Worm (Caenorhabditis elegans) whole organism, L4 larva: Measurements from ENCODE around the gene gmeb-1.

Experiments used
- F44E2.7 ChIP-seq: fragments of 200-800 bp; sonication (Bioruptor generic); IDR thresholded peaks from 2 replicates; pipeline ENCODE4 v2.1.2; 2022; ENCODE audit warnings: missing genetic modification characterization, missing compliant biosample characterization
- T20F7.1 ChIP-seq: fragments of 200-800 bp; sonication (Bioruptor generic); optimal IDR thresholded peaks from 2 replicates; lab custom pipeline; 2018; ENCODE audit warnings: mild to moderate bottlenecking, missing genetic modification characterization, missing compliant biosample characterization
- T26A8.4 ChIP-seq: fragments of 200-800 bp; sonication (Bioruptor generic); IDR thresholded peaks from 2 replicates; pipeline ENCODE4 v1.3.6; 2022; ENCODE audit warnings: missing genetic modification characterization, missing compliant biosample characterization
- Y105C5A.15 ChIP-seq: fragments of 200-800 bp; sonication (Bioruptor generic); IDR thresholded peaks from 2 replicates; pipeline ENCODE4 v1.3.6; 2022; ENCODE audit warnings: missing genetic modification characterization, missing compliant biosample characterization
- Y5F2A.4 ChIP-seq: fragments of 200-800 bp; sonication (Bioruptor generic); optimal IDR thresholded peaks from 2 replicates; lab custom pipeline; 2018; ENCODE audit warnings: mild to moderate bottlenecking, missing genetic modification characterization, missing compliant biosample characterization
- aha-1 ChIP-seq: fragments of 150-350 bp; peaks from one replicate; lab custom pipeline; 2014; ENCODE audit warnings: missing biosample characterization, missing genetic modification characterization
- ceh-44 ChIP-seq: fragments of 200-800 bp; sonication (Bioruptor generic); IDR thresholded peaks from 2 replicates; pipeline ENCODE4 v1.3.6; 2022; ENCODE audit warnings: missing genetic modification reagents, missing genetic modification characterization, missing compliant biosample characterization
- ces-1 ChIP-seq: fragments of 150-350 bp; sonication (generic microtip); optimal IDR thresholded peaks from 4 replicates; lab custom pipeline; 2014; ENCODE audit warnings: missing biosample characterization, missing genetic modification reagents, missing genetic modification characterization
- ctbp-1 ChIP-seq: fragments of 200-800 bp; sonication (Bioruptor generic); IDR thresholded peaks from 2 replicates; pipeline ENCODE4 v1.3.6; 2022; ENCODE audit warnings: missing genetic modification reagents, missing genetic modification characterization, missing compliant biosample characterization
- daf-8 ChIP-seq: fragments of 200-800 bp; sonication (Bioruptor generic); IDR thresholded peaks from 2 replicates; pipeline ENCODE4 v1.3.6; 2022; ENCODE audit warnings: missing genetic modification characterization, missing compliant biosample characterization
- dmd-6 ChIP-seq: fragments of 200-800 bp; sonication (Bioruptor generic); IDR thresholded peaks from 2 replicates; pipeline ENCODE4 v1.3.6; 2022; ENCODE audit warnings: missing genetic modification reagents, missing genetic modification characterization, missing compliant biosample characterization
- dmd-9 ChIP-seq: fragments of 200-800 bp; sonication (Bioruptor generic); IDR thresholded peaks from 2 replicates; pipeline ENCODE4 v1.3.6; 2022; ENCODE audit warnings: missing genetic modification reagents, missing genetic modification characterization, missing compliant biosample characterization
- fkh-10 ChIP-seq: fragments of 150-350 bp; optimal IDR thresholded peaks from 2 replicates; lab custom pipeline; 2014; ENCODE audit warnings: missing biosample characterization, missing genetic modification reagents, missing genetic modification characterization
- hlh-11 ChIP-seq: fragments of 200-800 bp; sonication (Bioruptor generic); optimal IDR thresholded peaks from 2 replicates; lab custom pipeline; 2018; ENCODE audit warnings: mild to moderate bottlenecking, missing genetic modification characterization, missing compliant biosample characterization
- hlh-30 ChIP-seq: sonication (generic microtip); optimal IDR thresholded peaks from 2 replicates; lab custom pipeline; 2017; ENCODE audit warnings: antibody characterized with exemption, mild to moderate bottlenecking, missing genetic modification characterization, missing compliant biosample characterization; ENCODE audit not compliant: insufficient read depth
- hmg-1.1 ChIP-seq: fragments of 200-800 bp; sonication (Bioruptor generic); IDR thresholded peaks from 2 replicates; pipeline ENCODE4 v1.3.6; 2022; ENCODE audit warnings: missing genetic modification reagents, missing genetic modification characterization, missing compliant biosample characterization
- lin-39 ChIP-seq: fragments of 150-350 bp; optimal IDR thresholded peaks from 2 replicates; lab custom pipeline; 2014; ENCODE audit warnings: missing biosample characterization, missing genetic modification reagents, missing genetic modification characterization
- madf-9 ChIP-seq: fragments of 200-800 bp; sonication (Bioruptor generic); conservative IDR thresholded peaks from 2 replicates; pipeline ENCODE4 v1.3.6; 2022; ENCODE audit warnings: missing genetic modification reagents, missing genetic modification characterization, missing compliant biosample characterization
- mdl-1 ChIP-seq, 2 experiments: fragments of 150-350 bp in 1 of 2; sonication (generic microtip) in 1 of 2; optimal IDR thresholded peaks; 2 replicates each; lab custom pipeline; 2014 to 2017; ENCODE audit warnings: missing biosample characterization in 2 of 2, missing genetic modification characterization in 2 of 2
- mdt-29 ChIP-seq: fragments of 200-800 bp; sonication (Bioruptor generic); IDR thresholded peaks from 2 replicates; pipeline ENCODE4 v1.3.6; 2022; ENCODE audit warnings: missing genetic modification reagents, missing genetic modification characterization, missing compliant biosample characterization
- mep-1 ChIP-seq: fragments of 150-350 bp; sonication (generic microtip); optimal IDR thresholded peaks from 3 replicates; lab custom pipeline; 2014; ENCODE audit warnings: missing biosample characterization, missing genetic modification characterization
- nhr-11 ChIP-seq: fragments of 150-350 bp; optimal IDR thresholded peaks from 2 replicates; lab custom pipeline; 2014; ENCODE audit warnings: missing biosample characterization, missing genetic modification characterization
- nhr-28 ChIP-seq: fragments of 150-350 bp; optimal IDR thresholded peaks from 2 replicates; lab custom pipeline; 2014; ENCODE audit warnings: missing biosample characterization, missing genetic modification characterization
- nhr-48 ChIP-seq: sonication (generic microtip); optimal IDR thresholded peaks from 2 replicates; lab custom pipeline; 2016; ENCODE audit warnings: mild to moderate bottlenecking, missing genetic modification characterization, missing compliant biosample characterization
- nhr-6 ChIP-seq: fragments of 150-350 bp; optimal IDR thresholded peaks from 2 replicates; lab custom pipeline; 2014; ENCODE audit warnings: missing biosample characterization, missing genetic modification characterization
- nhr-76 ChIP-seq: fragments of 150-350 bp; optimal IDR thresholded peaks from 2 replicates; lab custom pipeline; 2014; ENCODE audit warnings: missing biosample characterization, missing genetic modification characterization
- php-3 ChIP-seq: fragments of 200-800 bp; sonication (Bioruptor generic); IDR thresholded peaks from 2 replicates; pipeline ENCODE4 v1.3.6; 2022; ENCODE audit warnings: missing genetic modification reagents, missing genetic modification characterization, missing compliant biosample characterization
- pqm-1 ChIP-seq: sonication (generic microtip); optimal IDR thresholded peaks from 2 replicates; lab custom pipeline; 2017; ENCODE audit warnings: missing biosample characterization, missing genetic modification characterization
- rbr-2 ChIP-seq: sonication (generic microtip); optimal IDR thresholded peaks from 2 replicates; lab custom pipeline; 2016; ENCODE audit warnings: missing genotype, missing genetic modification characterization, missing compliant biosample characterization
- saeg-2 ChIP-seq: fragments of 200-800 bp; sonication (Bioruptor generic); IDR thresholded peaks from 2 replicates; pipeline ENCODE4 v1.3.6; 2022; ENCODE audit warnings: missing genetic modification reagents, missing genetic modification characterization, missing compliant biosample characterization
- set-16 ChIP-seq: fragments of 200-800 bp; sonication (Bioruptor generic); IDR thresholded peaks from 2 replicates; pipeline ENCODE4 v1.3.6; 2022; ENCODE audit warnings: missing genetic modification reagents, missing genetic modification characterization, missing compliant biosample characterization
- skn-1 ChIP-seq: fragments of 150-350 bp; optimal IDR thresholded peaks from 2 replicates; lab custom pipeline; 2014; ENCODE audit warnings: missing biosample characterization, missing genetic modification characterization
- spr-1 ChIP-seq: sonication (generic microtip); optimal IDR thresholded peaks from 2 replicates; lab custom pipeline; 2016; ENCODE audit warnings: mild to moderate bottlenecking, missing genetic modification characterization, missing compliant biosample characterization
- tra-1 ChIP-seq: fragments of 200-800 bp; sonication (Bioruptor generic); IDR thresholded peaks from 2 replicates; pipeline ENCODE4 v1.3.6; 2022; ENCODE audit warnings: missing genetic modification reagents, missing genetic modification characterization, missing compliant biosample characterization
- unc-39 ChIP-seq: sonication (generic microtip); optimal IDR thresholded peaks from 2 replicates; lab custom pipeline; 2017; ENCODE audit warnings: missing biosample characterization, missing genetic modification characterization
- unc-62 ChIP-seq, 3 experiments: fragments of 150-350 bp in 1 of 3; sonication (generic microtip); optimal IDR thresholded peaks in 2 of 3; peaks in 1 of 3; 1 replicate in 1 of 3; 2 replicates in 2 of 3; lab custom pipeline; 2014 to 2017; ENCODE audit warnings: missing biosample characterization in 3 of 3, missing genetic modification characterization in 3 of 3, missing genetic modification reagents in 3 of 3, missing genotype in 1 of 3
- vab-7 ChIP-seq: fragments of 200-800 bp; sonication (Bioruptor generic); IDR thresholded peaks from 2 replicates; pipeline ENCODE4 v1.3.6; 2022; ENCODE audit warnings: missing genetic modification reagents, missing genetic modification characterization, missing compliant biosample characterization
- zfp-2 ChIP-seq: sonication (generic microtip); optimal IDR thresholded peaks from 2 replicates; lab custom pipeline; 2016; ENCODE audit warnings: mild to moderate bottlenecking, missing genetic modification characterization, missing compliant biosample characterization
- zfp-3 ChIP-seq: fragments of 200-800 bp; sonication (Bioruptor generic); conservative IDR thresholded peaks from 2 replicates; pipeline ENCODE4 v1.3.6; 2022; ENCODE audit warnings: missing genetic modification reagents, missing genetic modification characterization, missing compliant biosample characterization
- ztf-11 ChIP-seq: fragments of 150-350 bp; optimal IDR thresholded peaks from 2 replicates; lab custom pipeline; 2014; ENCODE audit warnings: missing biosample characterization, missing genetic modification characterization
- ztf-7 ChIP-seq: fragments of 150-350 bp; optimal IDR thresholded peaks from 2 replicates; lab custom pipeline; 2014; ENCODE audit warnings: missing biosample characterization, missing genetic modification characterization

gmeb-1 gene

DNA sequence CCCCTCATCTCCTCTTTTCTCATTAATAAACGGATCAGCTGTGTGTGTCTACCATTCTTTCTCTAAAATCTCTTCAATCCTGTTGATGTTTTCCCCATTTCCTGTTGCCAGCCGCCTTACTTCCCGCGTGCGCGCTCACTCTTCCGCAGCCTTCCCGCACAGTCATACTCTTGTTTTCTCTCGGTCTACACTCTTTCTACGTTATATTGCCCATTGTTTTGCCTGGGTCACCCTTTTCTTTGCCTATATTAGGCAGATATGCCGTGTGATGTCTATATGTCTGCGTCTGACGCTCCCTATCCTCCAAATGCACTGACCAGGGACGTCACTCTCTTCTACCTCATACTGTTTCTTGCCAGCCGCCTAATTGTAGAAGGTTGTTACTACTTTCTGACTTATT, 47.0 kb downstream of the gmeb-1 start (continued):
- no peak for TF ChIP-seq dmd-6
- TF ChIP-seq Y105C5A.15: no peak
- TF ChIP-seq mep-1 (tag; lab: Kevin White, UChicago): peak; percentile 38
- TF ChIP-seq ces-1 (GFP tag; lab: Kevin White, UChicago): no peak
- TF ChIP-seq F44E2.7 (GFP tag; lab: Robert Waterston, UW): no peak
- TF ChIP-seq rbr-2 (tag; lab: Kevin White, UChicago): peak; percentile 28
- TF ChIP-seq tra-1 (GFP tag; lab: Robert Waterston, UW): no peak
- TF ChIP-seq dmd-9 (GFP tag; lab: Robert Waterston, UW): no peak
- TF ChIP-seq zfp-3 (GFP tag; lab: Robert Waterston, UW): no peak
- no peak for TF ChIP-seq set-16 (GFP tag; lab: Robert Waterston, UW)
- peak; percentile 29; the same call in 1 of the 2 replicates for TF ChIP-seq hmg-1.1 (GFP tag; lab: Robert Waterston, UW)
- peak; percentile 2 for TF ChIP-seq nhr-11 (tag; lab: Kevin White, UChicago)
- no peak for TF ChIP-seq unc-39 (tag; lab: Kevin White, UChicago)
- no peak for TF ChIP-seq ztf-11 (tag; lab: Kevin White, UChicago)
- TF ChIP-seq hlh-11 (tag; lab: Kevin White, UChicago): peak; percentile 82
- TF ChIP-seq fkh-10 (GFP tag; lab: Kevin White, UChicago): no peak
- TF ChIP-seq spr-1 (tag; lab: Kevin White, UChicago): peak; percentile 45
- TF ChIP-seq ztf-7 (tag; lab: Kevin White, UChicago): no peak
- TF ChIP-seq nhr-48 (tag; lab: Kevin White, UChicago): peak; percentile 44
- peak; percentile 27 to 84 for TF ChIP-seq mdl-1 (tag; optimal IDR thresholded peaks at IDR 0.05; lab: Kevin White, UChicago)
- TF ChIP-seq mdt-29 (GFP tag; lab: Robert Waterston, UW): no peak
- no peak for TF ChIP-seq zfp-2 (tag; lab: Kevin White, UChicago)
- TF ChIP-seq madf-9 (GFP tag; lab: Robert Waterston, UW): peak; percentile 71
- TF ChIP-seq T20F7.1 (GFP tag; lab: Kevin White, UChicago): no peak
- TF ChIP-seq aha-1: peak; percentile 86
- TF ChIP-seq nhr-6 (tag; lab: Kevin White, UChicago): peak; percentile 17
- no peak; the same call in 1 of the 2 replicates for TF ChIP-seq T26A8.4 (GFP tag; lab: Robert Waterston, UW)
- no peak for TF ChIP-seq Y5F2A.4

DNA sequence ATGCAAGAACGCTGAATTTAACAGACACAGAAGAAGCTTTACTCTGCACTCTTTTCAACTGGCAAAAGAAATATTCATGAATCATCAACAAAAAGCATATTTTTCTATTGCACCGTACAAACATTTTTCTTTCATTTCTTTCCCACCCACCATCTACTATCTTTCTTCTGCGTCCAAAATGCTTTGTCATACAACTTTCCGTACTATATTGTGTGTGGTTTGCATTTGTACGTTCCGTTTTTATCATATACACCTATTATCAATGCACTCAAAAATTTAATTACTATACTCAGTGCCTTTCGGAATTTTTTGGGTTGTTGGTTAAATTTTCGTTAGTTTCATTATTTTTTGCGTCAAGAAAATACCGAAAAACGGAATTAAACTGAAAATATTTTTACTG, 48.3 kb downstream of the gmeb-1 start:
- no peak for TF ChIP-seq spr-1 (tag; lab: Kevin White, UChicago)
- TF ChIP-seq lin-39 (tag; lab: Kevin White, UChicago): no peak
- no peak for TF ChIP-seq aha-1
- TF ChIP-seq ctbp-1: no peak
- no peak for TF ChIP-seq daf-8 (GFP tag; lab: Robert Waterston, UW)
- TF ChIP-seq nhr-76 (tag; lab: Kevin White, UChicago): no peak
- no peak for TF ChIP-seq dmd-9 (GFP tag; lab: Robert Waterston, UW)
- TF ChIP-seq unc-62 (GFP tag; optimal IDR thresholded peaks at IDR 0.05 in 1 of 2; lab: Kevin White, UChicago): peak in 1 of 2 experiments; percentile 86
- no peak for TF ChIP-seq unc-62 (tag; optimal IDR thresholded peaks at IDR 0.05; lab: Kevin White, UChicago)
- no peak for TF ChIP-seq set-16 (GFP tag; lab: Robert Waterston, UW)
- no peak for TF ChIP-seq T26A8.4 (GFP tag; lab: Robert Waterston, UW)
- TF ChIP-seq saeg-2 (GFP tag; lab: Robert Waterston, UW): no peak
- peak; percentile 79 for TF ChIP-seq pqm-1 (tag; lab: Kevin White, UChicago)
- no peak for TF ChIP-seq dmd-6
- TF ChIP-seq T20F7.1 (GFP tag; lab: Kevin White, UChicago): no peak
- peak; percentile 65 for TF ChIP-seq nhr-28
- TF ChIP-seq ceh-44 (GFP tag; lab: Robert Waterston, UW): no peak
- TF ChIP-seq skn-1 (tag; lab: Kevin White, UChicago): no peak
- TF ChIP-seq ztf-7 (tag; lab: Kevin White, UChicago): no peak
- TF ChIP-seq php-3 (GFP tag; lab: Robert Waterston, UW): no peak
- no peak for TF ChIP-seq vab-7 (GFP tag; lab: Robert Waterston, UW)
- no peak for TF ChIP-seq hlh-30 (tag; lab: Kevin White, UChicago)
